Worm (Caenorhabditis elegans): ENCODE results near the gene vwa-8.

Gene vwa-8

ce11 chrX:12958897-12959296, 32.4 kb upstream of the vwa-8 start:
- no peak for TF ChIP-seq tbx-7 (tag; optimal IDR thresholded peaks at IDR 0.05)
- no peak for TF ChIP-seq ceh-19 (GFP tag; optimal IDR thresholded peaks at IDR 0.05)
- TF ChIP-seq hlh-6 (tag; optimal IDR thresholded peaks at IDR 0.05): no peak
- no peak for TF ChIP-seq zip-5 (tag; optimal IDR thresholded peaks at IDR 0.05)
- TF ChIP-seq unc-42 (tag; optimal IDR thresholded peaks at IDR 0.05): no peak
- no peak for TF ChIP-seq ama-1 (optimal IDR thresholded peaks at IDR 0.05)
- TF ChIP-seq odd-2 (tag; optimal IDR thresholded peaks at IDR 0.05): no peak
- no peak for TF ChIP-seq elt-2 (tag; optimal IDR thresholded peaks at IDR 0.05)
- TF ChIP-seq elt-4 (tag; optimal IDR thresholded peaks at IDR 0.05): no peak
- TF ChIP-seq fkh-10 (GFP tag; optimal IDR thresholded peaks at IDR 0.05): no peak
- no peak for TF ChIP-seq ets-4 (tag; optimal IDR thresholded peaks at IDR 0.05)
- TF ChIP-seq K02D7.2 (tag; optimal IDR thresholded peaks at IDR 0.05): no peak
- TF ChIP-seq pha-2 (tag; optimal IDR thresholded peaks at IDR 0.05): no peak
- no peak for TF ChIP-seq lim-6 (tag; optimal IDR thresholded peaks at IDR 0.05)
- no peak for TF ChIP-seq sox-4 (tag; optimal IDR thresholded peaks at IDR 0.05)
- TF ChIP-seq ztf-16 (tag; optimal IDR thresholded peaks at IDR 0.05): no peak
- no peak for TF ChIP-seq C08G9.2 (tag; optimal IDR thresholded peaks at IDR 0.05)
- no peak for TF ChIP-seq Y22D7AL.16 (tag; optimal IDR thresholded peaks at IDR 0.05)
- TF ChIP-seq ceh-24 (tag; optimal IDR thresholded peaks at IDR 0.05): no peak
- no peak for TF ChIP-seq fax-1 (tag; optimal IDR thresholded peaks at IDR 0.05)

- TF ChIP-seq fax-1 (tag; optimal IDR thresholded peaks at IDR 0.05): no peak
- no peak for TF ChIP-seq madf-2 (tag; optimal IDR thresholded peaks at IDR 0.05)
- no peak for TF ChIP-seq ceh-22 (tag; optimal IDR thresholded peaks at IDR 0.05)
- no peak for TF ChIP-seq ceh-14 (tag; optimal IDR thresholded peaks at IDR 0.05)
- TF ChIP-seq F13H6.1 (tag; optimal IDR thresholded peaks at IDR 0.05): no peak
- no peak for TF ChIP-seq ceh-9 (tag; optimal IDR thresholded peaks at IDR 0.05)
- no peak for TF ChIP-seq nhr-11 (tag; optimal IDR thresholded peaks at IDR 0.05)
- TF ChIP-seq ceh-24 (tag; optimal IDR thresholded peaks at IDR 0.05): no peak
- no peak for TF ChIP-seq pat-9 (tag; optimal IDR thresholded peaks at IDR 0.05)
- no peak for TF ChIP-seq Y22D7AL.16 (tag; optimal IDR thresholded peaks at IDR 0.05)
- TF ChIP-seq pha-4 (tag; optimal IDR thresholded peaks at IDR 0.05): no peak
- no peak for TF ChIP-seq ceh-30 (tag; optimal IDR thresholded peaks at IDR 0.05)
- TF ChIP-seq rnt-1 (tag; optimal IDR thresholded peaks at IDR 0.05): no peak
- no peak for TF ChIP-seq pax-1 (tag; optimal IDR thresholded peaks at IDR 0.05)
- no peak for TF ChIP-seq lim-6 (tag; optimal IDR thresholded peaks at IDR 0.05)
- no peak for TF ChIP-seq odd-2 (tag; optimal IDR thresholded peaks at IDR 0.05)
These were observed 26.1 kb upstream of the vwa-8 start, which contains the start of gene frpr-2 for ce11 chrX:12965163-12965562. frpr-2 (plus strand) TSS chrX:12965463.

ce11 chrX:12975595-12976089, 15.6 kb upstream of the vwa-8 start, which contains the start of gene ppk-3:
ppk-3 (minus strand) TSS chrX:12975645.
- TF ChIP-seq nhr-232 (tag; optimal IDR thresholded peaks at IDR 0.05): no peak
- TF ChIP-seq pha-4 (tag; optimal IDR thresholded peaks at IDR 0.05): no peak
- no peak for TF ChIP-seq ceh-48 (tag; optimal IDR thresholded peaks at IDR 0.05)
- no peak for TF ChIP-seq ama-1 (optimal IDR thresholded peaks at IDR 0.05)
- no peak for TF ChIP-seq hlh-13 (GFP tag; optimal IDR thresholded peaks at IDR 0.05)
- no peak for TF ChIP-seq F13H6.1 (tag; optimal IDR thresholded peaks at IDR 0.05)
- peak; percentile 55 for TF ChIP-seq tbx-2 (tag; optimal IDR thresholded peaks at IDR 0.05)
- TF ChIP-seq sox-4 (tag; optimal IDR thresholded peaks at IDR 0.05): no peak
- TF ChIP-seq lin-11 (tag; optimal IDR thresholded peaks at IDR 0.05): no peak
- TF ChIP-seq odd-2 (tag; optimal IDR thresholded peaks at IDR 0.05): no peak
- no peak for TF ChIP-seq dmd-4 (tag; optimal IDR thresholded peaks at IDR 0.05; ENCODE audit: borderline replicate concordance)
- peak; percentile 69 for TF ChIP-seq sdc-2 (tag; optimal IDR thresholded peaks at IDR 0.05)
- TF ChIP-seq pros-1 (tag; optimal IDR thresholded peaks at IDR 0.05): peak; percentile 33
- peak; percentile 63 for TF ChIP-seq ceh-31 (tag; optimal IDR thresholded peaks at IDR 0.05)
- no peak for TF ChIP-seq ceh-6 (GFP tag; optimal IDR thresholded peaks at IDR 0.05)
- peak; percentile 16 for TF ChIP-seq ceh-34 (tag; optimal IDR thresholded peaks at IDR 0.05)
- no peak for TF ChIP-seq ceh-30 (tag; optimal IDR thresholded peaks at IDR 0.05)
- peak; percentile 3 for TF ChIP-seq rnt-1 (tag; optimal IDR thresholded peaks at IDR 0.05)
- peak; percentile 52 for TF ChIP-seq unc-55 (GFP tag; optimal IDR thresholded peaks at IDR 0.05)
- no peak for TF ChIP-seq fax-1 (tag; optimal IDR thresholded peaks at IDR 0.05)
- TF ChIP-seq nhr-11 (tag; optimal IDR thresholded peaks at IDR 0.05): no peak
- TF ChIP-seq nfya-1 (tag; optimal IDR thresholded peaks at IDR 0.05): peak; percentile 64
- no peak for TF ChIP-seq ceh-45 (GFP tag; IDR thresholded peaks at IDR 0.05)
- TF ChIP-seq lim-6 (tag; optimal IDR thresholded peaks at IDR 0.05): no peak
- peak; percentile 45 for TF ChIP-seq dve-1 (tag; optimal IDR thresholded peaks at IDR 0.05)
- TF ChIP-seq ceh-22 (tag; optimal IDR thresholded peaks at IDR 0.05): no peak
- no peak for TF ChIP-seq elt-4 (tag; optimal IDR thresholded peaks at IDR 0.05)
- no peak for TF ChIP-seq pat-9 (tag; optimal IDR thresholded peaks at IDR 0.05)
- TF ChIP-seq K09A11.1 (tag; optimal IDR thresholded peaks at IDR 0.05; ENCODE audit: insufficient read depth): peak; percentile 13
- peak; percentile 55 for TF ChIP-seq ceh-18 (tag; optimal IDR thresholded peaks at IDR 0.05)
- TF ChIP-seq gmeb-2 (tag; optimal IDR thresholded peaks at IDR 0.05): no peak

All from whole organism, late embryonic.